Worm (Caenorhabditis elegans) whole organism, midembryonic: ENCODE data around the gene F02A9.7.

Experiments used
- T22C8.4 ChIP-seq: fragments of 200-800 bp; sonication (Bioruptor generic); IDR thresholded peaks from 2 replicates; pipeline ENCODE4 v1.3.6; 2022; ENCODE audit warnings: missing genetic modification characterization, missing compliant biosample characterization
- flt-1 ChIP-seq: fragments of 200-800 bp; sonication (Bioruptor generic); IDR thresholded peaks from 2 replicates; pipeline ENCODE4 v1.3.6; 2022; ENCODE audit warnings: missing genetic modification characterization, missing compliant biosample characterization
- ref-1 ChIP-seq: fragments of 200-800 bp; sonication (Bioruptor generic); conservative IDR thresholded peaks from 2 replicates; pipeline ENCODE4 v1.3.6; 2022; ENCODE audit warnings: missing genetic modification reagents, missing genetic modification characterization, missing compliant biosample characterization
- tab-1 ChIP-seq: fragments of 200-800 bp; sonication (Bioruptor generic); IDR thresholded peaks from 2 replicates; pipeline ENCODE4 v1.3.6; 2022; ENCODE audit warnings: missing genetic modification characterization, missing compliant biosample characterization
- ztf-23 ChIP-seq: fragments of 200-800 bp; sonication (Bioruptor generic); IDR thresholded peaks from 2 replicates; pipeline ENCODE4 v1.3.6; 2022; ENCODE audit warnings: missing genetic modification reagents, missing genetic modification characterization, missing compliant biosample characterization
- ztf-29 ChIP-seq: fragments of 200-800 bp; sonication (Bioruptor generic); IDR thresholded peaks from 2 replicates; pipeline ENCODE4 v1.3.6; 2022; ENCODE audit warnings: missing genetic modification reagents, missing genetic modification characterization, missing compliant biosample characterization

- no peak for TF ChIP-seq ref-1 (GFP tag; lab: Robert Waterston, UW)
- no peak for TF ChIP-seq tab-1 (GFP tag; lab: Robert Waterston, UW)
- TF ChIP-seq T22C8.4 (GFP tag; lab: Robert Waterston, UW) = no peak
- TF ChIP-seq ztf-29 (GFP tag; lab: Robert Waterston, UW) = 0 out of 2 replicates have a peak, but pooled peaks have one; percentile 18
- no peak; the same call in 1 of the 2 replicates for TF ChIP-seq flt-1 (GFP tag; lab: Robert Waterston, UW)
- no peak for TF ChIP-seq ztf-23 (GFP tag; lab: Robert Waterston, UW)
Observed at ce11 chrIII:9052371-9052978, 23.0 kb downstream of the F02A9.7 start.
